Fruit fly (Drosophila melanogaster) whole organism, embryonic: ENCODE data around the gene Tbca.
A peak's percentile ranks its signal among the peaks of the same experiment; 100 is the strongest.

Experiments
- CG10543 ChIP-seq: fragments of 200-800 bp; sonication (Bioruptor generic); optimal IDR thresholded peaks from 3 replicates; lab custom pipeline; 2017; ENCODE audit warnings: missing biosample characterization, mild to moderate bottlenecking, missing genetic modification characterization, moderate library complexity
- CG11560 ChIP-seq: fragments of 200-800 bp; sonication (Bioruptor generic); IDR thresholded peaks from 3 replicates; pipeline ENCODE4 v1.3.6; 2022; ENCODE audit warnings: missing biosample characterization, missing genetic modification characterization
- CG13775 ChIP-seq: fragments of 200-800 bp; sonication (Bioruptor generic); optimal IDR thresholded peaks from 3 replicates; lab custom pipeline; 2017; ENCODE audit warnings: missing biosample characterization, mild to moderate bottlenecking, missing genetic modification characterization
- CG14441 ChIP-seq: fragments of 200-800 bp; sonication (Bioruptor generic); IDR thresholded peaks from 2 replicates; pipeline ENCODE4 v1.3.6; 2022; ENCODE audit warnings: missing biosample characterization, missing genetic modification characterization
- CG14860 ChIP-seq: fragments of 200-800 bp; sonication (Bioruptor generic); IDR thresholded peaks from 3 replicates; pipeline ENCODE4 v1.3.6; 2022; ENCODE audit warnings: missing biosample characterization, missing genetic modification characterization; ENCODE audit not compliant: partially characterized antibody
- CG1832 ChIP-seq: fragments of 200-800 bp; sonication (Bioruptor generic); optimal IDR thresholded peaks from 2 replicates; lab custom pipeline; 2017; ENCODE audit warnings: missing biosample characterization, mild to moderate bottlenecking, missing genetic modification characterization, inconsistent platforms
- CG2889 ChIP-seq: fragments of 200-800 bp; sonication (Bioruptor generic); IDR thresholded peaks from 3 replicates; pipeline ENCODE4 v1.3.6; 2022; ENCODE audit warnings: missing biosample characterization, missing genetic modification characterization
- CG3163 ChIP-seq: fragments of 200-800 bp; sonication (Bioruptor generic); optimal IDR thresholded peaks from 3 replicates; lab custom pipeline; 2016; ENCODE audit warnings: missing biosample characterization, missing genetic modification characterization
- CG42726 ChIP-seq: fragments of 200-800 bp; sonication (Bioruptor generic); IDR thresholded peaks from 2 replicates; pipeline ENCODE4 v1.3.6; 2022; ENCODE audit warnings: missing biosample characterization, missing genetic modification characterization; ENCODE audit not compliant: partially characterized antibody
- CG4404 ChIP-seq: fragments of 200-800 bp; sonication (Bioruptor generic); IDR thresholded peaks from 2 replicates; pipeline ENCODE4 v1.3.6; 2022; ENCODE audit warnings: missing biosample characterization, missing genetic modification characterization
- D19A ChIP-seq: fragments of 200-800 bp; optimal IDR thresholded peaks from 3 replicates; lab custom pipeline; 2019; ENCODE audit warnings: missing biosample characterization, mild to moderate bottlenecking, missing genetic modification characterization, moderate library complexity
- Dbx ChIP-seq: fragments of 200-800 bp; sonication (Bioruptor generic); IDR thresholded peaks from 3 replicates; pipeline ENCODE4 v1.3.6; 2022; ENCODE audit warnings: missing biosample characterization, missing genetic modification characterization
- Deaf1 ChIP-seq: fragments of 200-800 bp; optimal IDR thresholded peaks from 3 replicates; lab custom pipeline; 2019; ENCODE audit warnings: missing biosample characterization, mild to moderate bottlenecking, missing genetic modification characterization, moderate library complexity
- Drgx ChIP-seq: fragments of 200-800 bp; sonication (Bioruptor generic); IDR thresholded peaks from 2 replicates; pipeline ENCODE4 v1.3.6; 2022; ENCODE audit warnings: missing biosample characterization, missing genetic modification characterization
- E2f1 ChIP-seq: fragments of 200-800 bp; sonication (Bioruptor generic); IDR thresholded peaks from 2 replicates; pipeline ENCODE4 v1.3.6; 2022; ENCODE audit warnings: missing biosample characterization, missing genetic modification characterization
- Eip74EF ChIP-seq, 2 experiments: fragments of 200-800 bp in 1 of 2; fragments of >200 bp in 1 of 2; sonication (Bioruptor generic) in 1 of 2; optimal IDR thresholded peaks; 2 replicates each; lab custom pipeline; 2017 to 2019; ENCODE audit warnings: missing biosample characterization in 2 of 2, missing genetic modification characterization in 2 of 2, mild to moderate bottlenecking in 1 of 2, moderate library complexity in 1 of 2
- Elba2 ChIP-seq: fragments of 200-800 bp; sonication (Bioruptor generic); optimal IDR thresholded peaks from 3 replicates; lab custom pipeline; 2016; ENCODE audit warnings: missing biosample characterization, missing genetic modification characterization
- Ets65A ChIP-seq: fragments of 200-800 bp; sonication (Bioruptor generic); peaks from one replicate; lab custom pipeline; 2016; ENCODE audit warnings: missing biosample characterization, missing genetic modification characterization
- Fer1 ChIP-seq: fragments of 200-800 bp; sonication (Bioruptor generic); optimal IDR thresholded peaks from 2 replicates; lab custom pipeline; 2017; ENCODE audit warnings: missing biosample characterization, mild to moderate bottlenecking, missing genetic modification characterization
- Med ChIP-seq: fragments of 200-800 bp; sonication (Bioruptor generic); peaks from one replicate; lab custom pipeline; 2016; ENCODE audit warnings: missing biosample characterization, missing genetic modification characterization, mild to moderate bottlenecking, inconsistent platforms, moderate library complexity
- Nf-YB ChIP-seq: fragments of 200-800 bp; sonication (Bioruptor generic); optimal IDR thresholded peaks from 3 replicates; lab custom pipeline; 2019; ENCODE audit warnings: missing biosample characterization, mild to moderate bottlenecking, missing genetic modification characterization, moderate library complexity
- Pdp1 ChIP-seq, 2 experiments: fragments of 200-800 bp; sonication (Bioruptor generic); optimal IDR thresholded peaks; 3 replicates each; lab custom pipeline; 2016; ENCODE audit warnings: missing biosample characterization in 2 of 2, missing genetic modification characterization in 2 of 2, mild to moderate bottlenecking in 1 of 2, moderate library complexity in 1 of 2
- Six4 ChIP-seq: fragments of 200-800 bp; sonication (Bioruptor generic); optimal IDR thresholded peaks from 2 replicates; lab custom pipeline; 2016; ENCODE audit warnings: missing biosample characterization, missing genetic modification characterization
- Sry-δ ChIP-seq: fragments of 200-800 bp; sonication (Bioruptor generic); optimal IDR thresholded peaks from 2 replicates; lab custom pipeline; 2016; ENCODE audit warnings: missing biosample characterization, missing genetic modification characterization
- Stat92E ChIP-seq, 3 experiments: fragments of >200 bp in 2 of 3; fragments of 200-800 bp in 1 of 3; sonication (Bioruptor generic) in 1 of 3; optimal IDR thresholded peaks; 2 replicates each; lab custom pipeline; 2017 to 2019; ENCODE audit warnings: missing biosample characterization in 3 of 3, missing genetic modification characterization in 3 of 3, mild to moderate bottlenecking in 1 of 3, moderate library complexity in 1 of 3
- Trl ChIP-seq, 3 experiments: fragments of >200 bp in 2 of 3; fragments of 200-800 bp in 1 of 3; sonication (Bioruptor generic) in 1 of 3; optimal IDR thresholded peaks; 2 replicates in 1 of 3; 3 replicates in 2 of 3; lab custom pipeline; 2016 to 2017; ENCODE audit warnings: missing biosample characterization in 1 of 3, missing genetic modification characterization in 1 of 3
- ab ChIP-seq: fragments of 200-800 bp; sonication (Bioruptor generic); optimal IDR thresholded peaks from 2 replicates; lab custom pipeline; 2016; ENCODE audit warnings: missing biosample characterization, missing genetic modification characterization
- aop ChIP-seq: fragments of 200-800 bp; sonication (Bioruptor generic); IDR thresholded peaks from 2 replicates; pipeline ENCODE4 v1.3.6; 2022; ENCODE audit warnings: missing biosample characterization, missing genetic modification characterization
- ara ChIP-seq: fragments of 200-800 bp; sonication (Bioruptor generic); IDR thresholded peaks from 2 replicates; pipeline ENCODE4 v1.3.6; 2022; ENCODE audit warnings: missing biosample characterization, missing genetic modification characterization
- cato ChIP-seq: fragments of 200-800 bp; sonication (Bioruptor generic); optimal IDR thresholded peaks from 2 replicates; lab custom pipeline; 2016; ENCODE audit warnings: missing biosample characterization, missing genetic modification characterization, borderline replicate concordance
- cg ChIP-seq: fragments of 200-800 bp; sonication (Bioruptor generic); optimal IDR thresholded peaks from 3 replicates; lab custom pipeline; 2019; ENCODE audit warnings: missing biosample characterization, mild to moderate bottlenecking, missing genetic modification characterization, moderate library complexity
- fu2 ChIP-seq: fragments of 200-800 bp; sonication (Bioruptor generic); optimal IDR thresholded peaks from 2 replicates; lab custom pipeline; 2016; ENCODE audit warnings: missing biosample characterization, missing genetic modification characterization
- gem ChIP-seq: fragments of 200-800 bp; sonication (Bioruptor generic); optimal IDR thresholded peaks from 2 replicates; lab custom pipeline; 2019; ENCODE audit warnings: missing biosample characterization, mild to moderate bottlenecking, missing genetic modification characterization, moderate library complexity
- h ChIP-seq: fragments of >200 bp; optimal IDR thresholded peaks from 2 replicates; lab custom pipeline; 2017
- inv ChIP-seq: fragments of 200-800 bp; sonication (Bioruptor generic); IDR thresholded peaks from 2 replicates; pipeline ENCODE4 v1.3.6; 2022; ENCODE audit warnings: missing biosample characterization, missing genetic modification characterization; ENCODE audit not compliant: partially characterized antibody
- kni ChIP-seq: fragments of 200-800 bp; sonication (Bioruptor generic); optimal IDR thresholded peaks from 3 replicates; lab custom pipeline; 2017; ENCODE audit warnings: mild to moderate bottlenecking, missing biosample characterization, missing genetic modification reagents, missing genetic modification characterization
- luna ChIP-seq: fragments of 200-800 bp; sonication (Bioruptor generic); optimal IDR thresholded peaks from 2 replicates; lab custom pipeline; 2016; ENCODE audit warnings: missing biosample characterization, missing genetic modification characterization
- mirr ChIP-seq: fragments of 200-800 bp; sonication (Bioruptor generic); optimal IDR thresholded peaks from 3 replicates; lab custom pipeline; 2018; ENCODE audit warnings: missing biosample characterization, mild to moderate bottlenecking, missing genetic modification characterization
- nau ChIP-seq: fragments of 200-800 bp; sonication (Bioruptor generic); optimal IDR thresholded peaks from 3 replicates; lab custom pipeline; 2017; ENCODE audit warnings: missing biosample characterization, mild to moderate bottlenecking, missing genetic modification characterization, missing genetic modification reagents
- nom ChIP-seq: fragments of 200-800 bp; sonication (Bioruptor generic); optimal IDR thresholded peaks from 2 replicates; lab custom pipeline; 2017; ENCODE audit warnings: missing biosample characterization, missing genetic modification characterization, mild to moderate bottlenecking, moderate library complexity, missing genetic modification reagents
- sc ChIP-seq, 3 experiments: fragments of >200 bp in 2 of 3; fragments of 200-800 bp in 1 of 3; sonication (Bioruptor generic) in 1 of 3; optimal IDR thresholded peaks; 2 replicates in 2 of 3; 3 replicates in 1 of 3; lab custom pipeline; 2017; ENCODE audit warnings: mild to moderate bottlenecking in 1 of 3, missing biosample characterization in 1 of 3, missing genetic modification characterization in 1 of 3, missing genetic modification reagents in 1 of 3
- sd ChIP-seq: fragments of 200-800 bp; sonication (Bioruptor generic); optimal IDR thresholded peaks from 3 replicates; lab custom pipeline; 2018; ENCODE audit warnings: missing biosample characterization, mild to moderate bottlenecking, missing genetic modification characterization, moderate library complexity
- sens ChIP-seq: fragments of 200-800 bp; sonication (Bioruptor generic); peaks from one replicate; lab custom pipeline; 2016; ENCODE audit warnings: missing biosample characterization, missing genetic modification characterization
- seq ChIP-seq: fragments of 200-800 bp; sonication (Bioruptor generic); IDR thresholded peaks from 2 replicates; pipeline ENCODE4 v1.3.6; 2022; ENCODE audit warnings: missing biosample characterization, missing genetic modification characterization
- zfh1 ChIP-seq: fragments of 200-800 bp; sonication (Bioruptor generic); IDR thresholded peaks from 3 replicates; pipeline ENCODE4 v1.3.6; 2022; ENCODE audit warnings: missing biosample characterization, missing genetic modification characterization

Tbca gene

DNA sequence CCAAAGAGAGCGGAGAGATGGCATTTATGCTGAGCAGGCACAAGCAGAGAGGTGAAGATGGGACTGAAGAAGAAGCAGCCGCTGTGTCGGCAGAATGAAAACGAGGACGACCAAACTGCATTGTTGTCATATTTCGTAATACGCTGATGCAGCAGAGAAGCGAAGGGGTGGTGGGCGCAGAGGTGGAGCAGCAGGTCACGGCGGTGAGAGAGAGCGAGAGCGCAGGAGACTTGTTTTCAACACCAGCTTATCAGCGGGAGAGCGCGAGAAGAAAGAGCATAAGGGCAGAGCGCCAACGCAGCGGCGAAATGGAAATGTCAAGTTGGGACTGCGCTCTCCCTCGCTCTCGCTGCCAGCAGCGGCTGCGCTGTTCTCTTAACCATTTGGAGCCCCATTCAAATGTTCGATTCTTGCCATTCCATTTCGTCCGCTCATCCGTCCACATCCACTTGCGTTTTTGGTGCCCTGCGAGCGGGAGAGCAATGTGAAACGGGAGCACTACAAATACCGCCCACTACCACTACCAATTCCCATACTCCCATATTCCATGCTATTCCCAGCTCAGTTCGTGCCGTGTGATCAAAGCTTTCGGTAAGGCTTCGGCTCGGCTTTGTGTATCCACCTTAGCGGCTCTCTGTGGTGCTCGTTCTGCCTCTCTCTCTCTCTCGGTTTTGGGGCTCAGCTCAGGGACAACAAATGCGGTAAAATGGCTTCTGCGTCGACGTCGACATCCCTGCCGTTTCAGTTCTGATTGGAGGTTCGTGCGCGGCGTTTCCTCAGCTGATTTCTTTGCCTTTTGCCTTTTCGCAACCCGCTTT is 29.8 kb upstream of the Tbca start, which contains the start of gene ttk (continued):
- no peak for TF ChIP-seq CG14860 (GFP tag; lab: Robert Waterston, UW)
- TF ChIP-seq Six4 = no peak
- TF ChIP-seq CG42726 (GFP tag; lab: Robert Waterston, UW) = 0 out of 2 replicates have a peak, but pooled peaks have one; percentile 14
- TF ChIP-seq Dbx = peak; percentile 27; the same call in 1 of the 3 replicates
- TF ChIP-seq Fer1 (GFP tag; lab: Kevin White, UChicago) = no peak
- TF ChIP-seq h (lab: Kevin White, UChicago) = no peak
- TF ChIP-seq CG3163 (GFP tag; lab: Kevin White, UChicago) = peak; percentile 87
- no peak for TF ChIP-seq CG2889 (GFP tag; lab: Robert Waterston, UW)
- TF ChIP-seq ara (GFP tag; lab: Robert Waterston, UW) = peak; percentile 13; the same call in 1 of the 2 replicates
- no peak for TF ChIP-seq inv
- TF ChIP-seq gem (tag; lab: Kevin White, UChicago) = no peak
- no peak for TF ChIP-seq zfh1 (GFP tag; lab: Robert Waterston, UW)
- no peak for TF ChIP-seq fu2 (GFP tag; lab: Kevin White, UChicago)
- TF ChIP-seq seq (GFP tag; lab: Robert Waterston, UW) = peak; percentile 36; the same call in 1 of the 2 replicates
- no peak for TF ChIP-seq D19A (tag; lab: Kevin White, UChicago)
- no peak for TF ChIP-seq Sry-δ
- no peak for TF ChIP-seq aop

DNA sequence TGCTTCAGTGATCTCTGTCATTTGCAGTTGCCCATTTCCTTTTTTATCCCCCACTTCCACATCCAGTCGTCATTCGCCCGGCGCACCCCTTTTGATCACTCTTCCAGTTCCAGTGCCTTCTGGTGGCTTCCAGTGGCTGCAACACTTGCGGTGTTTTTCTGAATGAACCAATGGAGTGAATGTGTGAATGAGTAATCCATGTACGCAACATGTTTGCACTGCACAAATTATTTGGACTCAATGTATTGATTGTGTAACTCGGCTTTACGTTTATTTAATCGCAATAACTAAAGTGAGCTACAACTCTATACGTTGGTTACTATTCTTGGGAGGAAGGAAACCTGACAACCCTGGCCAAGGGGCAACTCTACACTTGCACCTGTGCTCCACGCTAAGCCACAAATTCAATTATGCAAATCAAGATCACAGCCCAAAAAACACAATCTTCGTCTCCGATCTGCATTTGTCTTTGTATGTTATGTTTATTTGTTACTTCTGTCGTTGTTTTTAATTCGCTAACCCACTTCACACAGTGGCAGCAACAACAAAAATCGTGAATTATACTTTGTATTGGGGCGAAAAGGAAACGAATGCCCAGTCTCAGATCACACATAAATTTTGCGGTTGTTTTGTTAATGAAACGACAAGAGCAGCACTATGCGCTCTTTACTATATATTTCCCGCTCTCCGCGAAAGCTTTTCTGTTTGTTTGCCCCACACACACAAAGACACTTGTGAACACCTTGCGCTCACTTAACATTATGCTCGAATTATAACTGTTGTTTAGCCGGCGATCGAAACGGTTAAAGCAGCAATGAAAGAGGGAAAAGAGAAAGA is 28.2 kb upstream of the Tbca start:
- no peak for TF ChIP-seq luna (GFP tag; lab: Kevin White, UChicago)
- no peak for TF ChIP-seq CG14441 (GFP tag; lab: Robert Waterston, UW)
- no peak for TF ChIP-seq CG10543 (GFP tag; lab: Kevin White, UChicago)
- TF ChIP-seq Med = peak; percentile 22
- peak; percentile 44 to 84 for TF ChIP-seq Trl (optimal IDR thresholded peaks at IDR 0.05; lab: Kevin White, UChicago)
- no peak for TF ChIP-seq Trl (GFP tag; optimal IDR thresholded peaks at IDR 0.05; lab: Kevin White, UChicago)
- no peak for TF ChIP-seq CG13775 (GFP tag; lab: Kevin White, UChicago)
- peak; percentile 64 for TF ChIP-seq cg (GFP tag; lab: Kevin White, UChicago)
- TF ChIP-seq Eip74EF (GFP tag; optimal IDR thresholded peaks at IDR 0.05; lab: Kevin White, UChicago) = peak in 1 of 2 experiments; percentile 20
- TF ChIP-seq sens = peak; percentile 63
- TF ChIP-seq E2f1 (GFP tag; lab: Robert Waterston, UW) = no peak
- no peak for TF ChIP-seq sc (optimal IDR thresholded peaks at IDR 0.05; lab: Kevin White, UChicago)
- TF ChIP-seq sc (GFP tag; optimal IDR thresholded peaks at IDR 0.05; lab: Kevin White, UChicago) = no peak
- TF ChIP-seq Ets65A (GFP tag; lab: Kevin White, UChicago) = no peak
- TF ChIP-seq kni (GFP tag; lab: Kevin White, UChicago) = peak; percentile 59
- TF ChIP-seq mirr (GFP tag; lab: Kevin White, UChicago) = peak; percentile 31
- TF ChIP-seq cato (GFP tag; lab: Kevin White, UChicago) = no peak
- TF ChIP-seq sd (tag; lab: Kevin White, UChicago) = peak; percentile 7
- no peak for TF ChIP-seq Elba2
- TF ChIP-seq Stat92E (GFP tag; optimal IDR thresholded peaks at IDR 0.05; lab: Kevin White, UChicago) = no peak
- TF ChIP-seq Pdp1 (GFP tag; optimal IDR thresholded peaks at IDR 0.05; lab: Kevin White, UChicago) = peak in 1 of 2 experiments; percentile 53
- 0 out of 2 replicates have a peak, but pooled peaks have one; percentile 12 for TF ChIP-seq Drgx (GFP tag; lab: Robert Waterston, UW)
- TF ChIP-seq nom = peak; percentile 29
- no peak for TF ChIP-seq ab (GFP tag; lab: Kevin White, UChicago)
- no peak for TF ChIP-seq Nf-YB (GFP tag; lab: Kevin White, UChicago)
- TF ChIP-seq CG4404 (GFP tag; lab: Robert Waterston, UW) = 0 out of 2 replicates have a peak, but pooled peaks have one; percentile 10
- peak; percentile 35 for TF ChIP-seq Deaf1 (tag; lab: Kevin White, UChicago)
- no peak for TF ChIP-seq CG11560
- no peak for TF ChIP-seq CG1832 (GFP tag; lab: Kevin White, UChicago)
- TF ChIP-seq nau (GFP tag; lab: Kevin White, UChicago) = no peak
